Fruit fly (Drosophila melanogaster) whole organism, embryonic: ENCODE measurements around the gene Frmd5.

Source experiments
- ATbp ChIP-seq: fragments of 200-800 bp; sonication (Bioruptor generic); optimal IDR thresholded peaks from 2 replicates; lab custom pipeline; 2017; ENCODE audit warnings: missing biosample characterization, mild to moderate bottlenecking, missing genetic modification characterization, missing genetic modification reagents
- B-H2 ChIP-seq: fragments of 200-800 bp; sonication (Bioruptor generic); optimal IDR thresholded peaks from 2 replicates; lab custom pipeline; 2018; ENCODE audit warnings: missing biosample characterization, mild to moderate bottlenecking, missing genetic modification characterization
- BtbVII ChIP-seq: fragments of 200-800 bp; sonication (Bioruptor generic); optimal IDR thresholded peaks from 3 replicates; lab custom pipeline; 2017; ENCODE audit warnings: missing biosample characterization, mild to moderate bottlenecking, missing genetic modification characterization
- C15 ChIP-seq: fragments of 200-800 bp; sonication (Bioruptor generic); IDR thresholded peaks from 3 replicates; pipeline ENCODE4 v1.3.6; 2022; ENCODE audit warnings: missing biosample characterization, missing genetic modification characterization
- CG11696 ChIP-seq: fragments of 200-800 bp; sonication (Bioruptor generic); IDR thresholded peaks from 2 replicates; pipeline ENCODE4 v1.3.6; 2022; ENCODE audit warnings: missing biosample characterization, missing genetic modification characterization
- CG11723 ChIP-seq: fragments of 200-800 bp; sonication (Bioruptor generic); optimal IDR thresholded peaks from 2 replicates; lab custom pipeline; 2017; ENCODE audit warnings: missing biosample characterization, mild to moderate bottlenecking, missing genetic modification characterization
- CG12219 ChIP-seq: fragments of 200-800 bp; sonication (Bioruptor generic); optimal IDR thresholded peaks from 3 replicates; lab custom pipeline; 2018; ENCODE audit warnings: missing biosample characterization, mild to moderate bottlenecking, missing genetic modification characterization
- CG15073 ChIP-seq: fragments of 200-800 bp; sonication (Bioruptor generic); optimal IDR thresholded peaks from 2 replicates; lab custom pipeline; 2016; ENCODE audit warnings: missing biosample characterization, missing genetic modification characterization
- CG1792 ChIP-seq: fragments of 200-800 bp; sonication (Bioruptor generic); optimal IDR thresholded peaks from 2 replicates; lab custom pipeline; 2016; ENCODE audit warnings: missing biosample characterization, missing genetic modification characterization
- CG2129 ChIP-seq: fragments of 200-800 bp; sonication (Bioruptor generic); IDR thresholded peaks from 2 replicates; pipeline ENCODE4 v1.3.6; 2022; ENCODE audit warnings: missing biosample characterization, missing genetic modification characterization; ENCODE audit not compliant: partially characterized antibody
- CG34376 ChIP-seq: fragments of 200-800 bp; sonication (Bioruptor generic); optimal IDR thresholded peaks from 2 replicates; lab custom pipeline; 2018; ENCODE audit warnings: missing biosample characterization, mild to moderate bottlenecking, missing genetic modification characterization
- CG6654 ChIP-seq: fragments of 200-800 bp; sonication (Bioruptor generic); optimal IDR thresholded peaks from 2 replicates; lab custom pipeline; 2017; ENCODE audit warnings: missing biosample characterization, mild to moderate bottlenecking, missing genetic modification characterization
- CG6854 ChIP-seq: fragments of 200-800 bp; sonication (Bioruptor generic); optimal IDR thresholded peaks from 3 replicates; lab custom pipeline; 2017; ENCODE audit warnings: missing biosample characterization, mild to moderate bottlenecking, missing genetic modification characterization
- CG7271 ChIP-seq: fragments of 200-800 bp; sonication (Bioruptor generic); optimal IDR thresholded peaks from 2 replicates; lab custom pipeline; 2018; ENCODE audit warnings: missing biosample characterization, mild to moderate bottlenecking, missing genetic modification characterization, moderate library complexity
- CG7786 ChIP-seq: fragments of 200-800 bp; sonication (Bioruptor generic); optimal IDR thresholded peaks from 2 replicates; lab custom pipeline; 2016; ENCODE audit warnings: missing biosample characterization, missing genetic modification characterization
- CG8478 ChIP-seq: fragments of >200 bp; optimal IDR thresholded peaks from 2 replicates; lab custom pipeline; 2018
- CG8765 ChIP-seq: fragments of 200-800 bp; sonication (Bioruptor generic); IDR thresholded peaks from 2 replicates; pipeline ENCODE4 v1.3.6; 2022; ENCODE audit warnings: missing biosample characterization, missing genetic modification characterization
- CHES-1-like ChIP-seq: fragments of 200-800 bp; sonication (Bioruptor generic); optimal IDR thresholded peaks from 2 replicates; lab custom pipeline; 2016; ENCODE audit warnings: missing biosample characterization, missing genetic modification characterization
- CoRest ChIP-seq: fragments of 200-800 bp; sonication (Bioruptor generic); optimal IDR thresholded peaks from 3 replicates; lab custom pipeline; 2018; ENCODE audit warnings: missing biosample characterization, mild to moderate bottlenecking, missing genetic modification characterization, moderate library complexity
- D19B ChIP-seq: fragments of 200-800 bp; sonication (Bioruptor generic); optimal IDR thresholded peaks from 2 replicates; lab custom pipeline; 2017; ENCODE audit warnings: missing biosample characterization, mild to moderate bottlenecking, missing genetic modification characterization
- Dref ChIP-seq: fragments of 200-800 bp; sonication (Bioruptor generic); IDR thresholded peaks from 2 replicates; pipeline ENCODE4 v1.3.6; 2022; ENCODE audit warnings: missing biosample characterization, missing genetic modification characterization
- HmgZ ChIP-seq: fragments of 200-800 bp; sonication (Bioruptor generic); optimal IDR thresholded peaks from 2 replicates; lab custom pipeline; 2018; ENCODE audit warnings: missing biosample characterization, mild to moderate bottlenecking, missing genetic modification characterization
- Nf-YA ChIP-seq: fragments of 200-800 bp; sonication (Bioruptor generic); IDR thresholded peaks from 2 replicates; pipeline ENCODE4 v1.3.6; 2022; ENCODE audit warnings: missing biosample characterization, missing genetic modification characterization
- Nf-YC ChIP-seq: fragments of 200-800 bp; optimal IDR thresholded peaks from 3 replicates; lab custom pipeline; 2019; ENCODE audit warnings: missing biosample characterization, mild to moderate bottlenecking, missing genetic modification characterization, moderate library complexity
- Sin3A ChIP-seq: fragments of >200 bp; optimal IDR thresholded peaks from 2 replicates; lab custom pipeline; 2018
- TFAM ChIP-seq: fragments of 200-800 bp; sonication (Bioruptor generic); optimal IDR thresholded peaks from 2 replicates; lab custom pipeline; 2017; ENCODE audit warnings: missing biosample characterization, missing genetic modification characterization, inconsistent platforms
- Usf ChIP-seq: fragments of 200-800 bp; sonication (Bioruptor generic); optimal IDR thresholded peaks from 2 replicates; lab custom pipeline; 2017; ENCODE audit warnings: missing genotype, missing biosample characterization, missing genetic modification characterization
- bowl ChIP-seq: fragments of 200-800 bp; sonication (Bioruptor generic); IDR thresholded peaks from 2 replicates; pipeline ENCODE4 v1.3.6; 2022; ENCODE audit warnings: missing biosample characterization, missing genetic modification characterization
- btn ChIP-seq: fragments of 200-800 bp; sonication (Bioruptor generic); optimal IDR thresholded peaks from 2 replicates; lab custom pipeline; 2016; ENCODE audit warnings: missing biosample characterization, missing genetic modification characterization
- chif ChIP-seq, 2 experiments: fragments of 200-800 bp; sonication (Bioruptor generic); optimal IDR thresholded peaks; 3 replicates each; lab custom pipeline; 2016; ENCODE audit warnings: missing biosample characterization in 2 of 2, missing genetic modification characterization in 2 of 2
- exex ChIP-seq: fragments of 200-800 bp; sonication (Bioruptor generic); optimal IDR thresholded peaks from 4 replicates; lab custom pipeline; 2018; ENCODE audit warnings: missing biosample characterization, mild to moderate bottlenecking, missing genetic modification characterization, moderate library complexity
- fd96Cb ChIP-seq: fragments of 200-800 bp; sonication (Bioruptor generic); optimal IDR thresholded peaks from 2 replicates; lab custom pipeline; 2018; ENCODE audit warnings: missing biosample characterization, mild to moderate bottlenecking, missing genetic modification characterization, moderate library complexity
- fu2 ChIP-seq: fragments of 200-800 bp; sonication (Bioruptor generic); optimal IDR thresholded peaks from 2 replicates; lab custom pipeline; 2016; ENCODE audit warnings: missing biosample characterization, missing genetic modification characterization
- gcm2 ChIP-seq: fragments of 200-800 bp; sonication (Bioruptor generic); optimal IDR thresholded peaks from 2 replicates; lab custom pipeline; 2016; ENCODE audit warnings: missing biosample characterization, missing genetic modification characterization
- gfzf ChIP-seq: fragments of 200-800 bp; sonication (Bioruptor generic); optimal IDR thresholded peaks from 2 replicates; lab custom pipeline; 2016; ENCODE audit warnings: missing biosample characterization, mild to moderate bottlenecking, missing genetic modification characterization, moderate library complexity
- gsb ChIP-seq: fragments of 200-800 bp; sonication (Bioruptor generic); IDR thresholded peaks from 2 replicates; pipeline ENCODE4 v1.3.6; 2022; ENCODE audit warnings: missing biosample characterization, missing genetic modification characterization
- gt ChIP-seq: fragments of 200-800 bp; sonication (Bioruptor generic); IDR thresholded peaks from 2 replicates; pipeline ENCODE4 v1.3.6; 2022; ENCODE audit warnings: missing biosample characterization, missing genetic modification characterization
- inv ChIP-seq: fragments of 200-800 bp; sonication (Bioruptor generic); IDR thresholded peaks from 2 replicates; pipeline ENCODE4 v1.3.6; 2022; ENCODE audit warnings: missing biosample characterization, missing genetic modification characterization; ENCODE audit not compliant: partially characterized antibody
- lmd ChIP-seq: fragments of 200-800 bp; sonication (Bioruptor generic); IDR thresholded peaks from 2 replicates; pipeline ENCODE4 v1.3.6; 2022; ENCODE audit warnings: missing biosample characterization, missing genetic modification characterization
- maf-S ChIP-seq: fragments of 200-800 bp; sonication (Bioruptor generic); optimal IDR thresholded peaks from 2 replicates; lab custom pipeline; 2016; ENCODE audit warnings: missing biosample characterization, missing genetic modification characterization
- mirr ChIP-seq: fragments of 200-800 bp; sonication (Bioruptor generic); optimal IDR thresholded peaks from 3 replicates; lab custom pipeline; 2018; ENCODE audit warnings: missing biosample characterization, mild to moderate bottlenecking, missing genetic modification characterization
- nau ChIP-seq: fragments of 200-800 bp; sonication (Bioruptor generic); optimal IDR thresholded peaks from 3 replicates; lab custom pipeline; 2017; ENCODE audit warnings: missing biosample characterization, mild to moderate bottlenecking, missing genetic modification characterization, missing genetic modification reagents
- nerfin-1 ChIP-seq: fragments of 200-800 bp; sonication (Bioruptor generic); optimal IDR thresholded peaks from 3 replicates; lab custom pipeline; 2019; ENCODE audit warnings: missing biosample characterization, mild to moderate bottlenecking, missing genetic modification characterization, moderate library complexity
- onecut ChIP-seq: fragments of 200-800 bp; sonication (Bioruptor generic); IDR thresholded peaks from 2 replicates; pipeline ENCODE4 v1.3.6; 2022; ENCODE audit warnings: missing biosample characterization, missing genetic modification characterization
- org-1 ChIP-seq: fragments of 200-800 bp; sonication (Bioruptor generic); optimal IDR thresholded peaks from 2 replicates; lab custom pipeline; 2017; ENCODE audit warnings: missing biosample characterization, missing genetic modification characterization
- pan ChIP-seq, 4 experiments: fragments of >200 bp in 3 of 4; fragments of 200-800 bp in 1 of 4; sonication (Bioruptor generic) in 1 of 4; optimal IDR thresholded peaks in 3 of 4; IDR thresholded peaks in 1 of 4; 2 replicates each; pipeline versions ENCODE4 v1.3.6 to Lab custom; 2017 to 2022; ENCODE audit warnings: missing biosample characterization in 2 of 4, missing genetic modification characterization in 2 of 4, mixed read lengths in 1 of 4
- peb ChIP-seq: fragments of 200-800 bp; sonication (Bioruptor generic); IDR thresholded peaks from 2 replicates; pipeline ENCODE4 v1.3.6; 2022; ENCODE audit warnings: missing biosample characterization, missing genetic modification characterization
- phol ChIP-seq: fragments of 200-800 bp; sonication (Bioruptor generic); optimal IDR thresholded peaks from 3 replicates; lab custom pipeline; 2018; ENCODE audit warnings: missing biosample characterization, mild to moderate bottlenecking, missing genetic modification characterization, moderate library complexity
- pum ChIP-seq: fragments of 200-800 bp; sonication (Bioruptor generic); optimal IDR thresholded peaks from 2 replicates; lab custom pipeline; 2016; ENCODE audit warnings: missing biosample characterization, missing genetic modification characterization
- sens-2 ChIP-seq: fragments of 200-800 bp; sonication (Bioruptor generic); IDR thresholded peaks from 2 replicates; pipeline ENCODE4 v1.3.6; 2022; ENCODE audit warnings: missing biosample characterization, missing genetic modification characterization
- slou ChIP-seq: fragments of 200-800 bp; sonication (Bioruptor generic); optimal IDR thresholded peaks from 3 replicates; lab custom pipeline; 2016; ENCODE audit warnings: missing biosample characterization, missing genetic modification characterization
- sqz ChIP-seq: fragments of 200-800 bp; sonication (Bioruptor generic); optimal IDR thresholded peaks from 3 replicates; lab custom pipeline; 2018; ENCODE audit warnings: missing biosample characterization, mild to moderate bottlenecking, missing genetic modification characterization

Gene Frmd5

DNA sequence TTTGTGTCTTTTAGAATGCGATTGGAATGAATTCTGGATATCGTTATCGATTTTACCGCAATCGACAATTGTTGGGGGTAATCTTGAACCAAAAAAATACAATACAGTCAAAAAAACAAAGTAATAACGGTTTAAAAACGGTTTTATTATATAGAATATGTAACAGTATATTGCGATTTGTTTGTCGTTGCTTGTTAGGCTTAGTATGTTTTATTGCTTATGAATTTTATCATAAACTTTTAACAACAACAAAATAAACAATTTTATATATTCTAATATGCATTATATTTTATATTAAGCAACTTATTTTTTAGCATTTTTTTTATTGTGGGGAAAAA lies 44.5 kb upstream of the Frmd5 start, which contains the start of gene CYLD (continued):
- no peak for TF ChIP-seq gt
- TF ChIP-seq CG8765 (GFP tag; lab: Robert Waterston, UW) = no peak
- no peak; the same call in 1 of the 2 replicates for TF ChIP-seq lmd (GFP tag; lab: Robert Waterston, UW)
- peak; percentile 47 for TF ChIP-seq CG12219 (GFP tag; lab: Kevin White, UChicago)
- peak; percentile 65 for TF ChIP-seq Dref (GFP tag; lab: Robert Waterston, UW)
- TF ChIP-seq CoRest (tag; lab: Kevin White, UChicago) = peak; percentile 74
- peak; percentile 54 for TF ChIP-seq fd96Cb (tag; lab: Kevin White, UChicago)
- peak in 1 of 2 experiments; percentile 8 for TF ChIP-seq chif (GFP tag; optimal IDR thresholded peaks at IDR 0.05; lab: Kevin White, UChicago)
- TF ChIP-seq slou = peak; percentile 73
- 0 out of 2 replicates have a peak, but pooled peaks have one; percentile 35 for TF ChIP-seq Nf-YA (GFP tag; lab: Robert Waterston, UW)
- no peak for TF ChIP-seq btn
- no peak for TF ChIP-seq exex (tag; lab: Kevin White, UChicago)
- peak; percentile 27 for TF ChIP-seq CG6854 (GFP tag; lab: Kevin White, UChicago)
- TF ChIP-seq org-1 (GFP tag; lab: Kevin White, UChicago) = peak; percentile 32
- no peak for TF ChIP-seq CG2129 (GFP tag; lab: Robert Waterston, UW)
- no peak for TF ChIP-seq CG1792 (GFP tag; lab: Kevin White, UChicago)
- TF ChIP-seq maf-S (GFP tag; lab: Kevin White, UChicago) = no peak
- no peak for TF ChIP-seq gsb (GFP tag; lab: Robert Waterston, UW)
- peak; percentile 7 for TF ChIP-seq ATbp (GFP tag; lab: Kevin White, UChicago)
- TF ChIP-seq CG11723 (GFP tag; lab: Kevin White, UChicago) = no peak
- no peak for TF ChIP-seq pum
- no peak for TF ChIP-seq CG8478
- no peak for TF ChIP-seq TFAM (GFP tag; lab: Kevin White, UChicago)
- TF ChIP-seq C15 (GFP tag; lab: Robert Waterston, UW) = no peak
- TF ChIP-seq nau (GFP tag; lab: Kevin White, UChicago) = no peak
- TF ChIP-seq pan (optimal IDR thresholded peaks at IDR 0.05; lab: Kevin White, UChicago) = no peak
- TF ChIP-seq pan (GFP tag; optimal IDR thresholded peaks at IDR 0.05 in 1 of 2, IDR thresholded peaks at IDR 0.05 in 1 of 2) = peak in 1 of 2 experiments; percentile 77
- peak; percentile 19 for TF ChIP-seq CG34376 (GFP tag; lab: Kevin White, UChicago)
- peak; percentile 44 for TF ChIP-seq CG7271
- TF ChIP-seq B-H2 (GFP tag; lab: Kevin White, UChicago) = peak; percentile 14
- peak; percentile 40; the same call in 1 of the 2 replicates for TF ChIP-seq CG11696 (GFP tag; lab: Robert Waterston, UW)
- TF ChIP-seq gfzf (GFP tag; lab: Kevin White, UChicago) = peak; percentile 37
- TF ChIP-seq sqz (GFP tag; lab: Kevin White, UChicago) = peak; percentile 50
- TF ChIP-seq Sin3A (lab: Kevin White, UChicago) = no peak
- peak; percentile 59 for TF ChIP-seq onecut (GFP tag; lab: Robert Waterston, UW)
- peak; percentile 42 for TF ChIP-seq HmgZ (tag; lab: Kevin White, UChicago)
- no peak for TF ChIP-seq sens-2 (GFP tag; lab: Robert Waterston, UW)
- no peak; the same call in 1 of the 2 replicates for TF ChIP-seq bowl
- TF ChIP-seq CHES-1-like (GFP tag; lab: Kevin White, UChicago) = peak; percentile 27
- TF ChIP-seq CG15073 (GFP tag; lab: Kevin White, UChicago) = no peak
- peak; percentile 37 for TF ChIP-seq nerfin-1 (tag; lab: Kevin White, UChicago)
- TF ChIP-seq fu2 (GFP tag; lab: Kevin White, UChicago) = no peak
- peak; percentile 77 for TF ChIP-seq phol
- TF ChIP-seq peb = no peak
- no peak for TF ChIP-seq CG6654 (GFP tag; lab: Kevin White, UChicago)
- no peak for TF ChIP-seq D19B (GFP tag; lab: Kevin White, UChicago)
- no peak for TF ChIP-seq gcm2 (GFP tag; lab: Kevin White, UChicago)
- TF ChIP-seq BtbVII (GFP tag; lab: Kevin White, UChicago) = peak; percentile 41
- TF ChIP-seq Usf (GFP tag; lab: Kevin White, UChicago) = no peak
- TF ChIP-seq Nf-YC (tag; lab: Kevin White, UChicago) = peak; percentile 63
- TF ChIP-seq mirr (GFP tag; lab: Kevin White, UChicago) = no peak
- TF ChIP-seq inv (GFP tag; lab: Robert Waterston, UW) = no peak
- no peak for TF ChIP-seq CG7786 (GFP tag; lab: Kevin White, UChicago)
